Fruit fly (Drosophila melanogaster): ENCODE measurements around the gene Lcp65Ab1.

dm6 chr3L:6116881-6117280 is 32.5 kb upstream of the Lcp65Ab1 start:
- TF ChIP-seq CG10631 (GFP tag; optimal IDR thresholded peaks at IDR 0.05) (no peak), dsx (GFP tag; optimal IDR thresholded peaks at IDR 0.05; ENCODE audit: poor library complexity, severe bottlenecking) (no peak), Hr39 (GFP tag; optimal IDR thresholded peaks at IDR 0.05) (no peak), CG11294 (GFP tag; IDR thresholded peaks at IDR 0.05) (no peak), Smox (GFP tag; optimal IDR thresholded peaks at IDR 0.05) (no peak), CG6854 (GFP tag; optimal IDR thresholded peaks at IDR 0.05) (no peak), CG1621 (tag; optimal IDR thresholded peaks at IDR 0.05) (no peak), Eip78C (GFP tag) (no peak)

All from whole organism, prepupa.